Fruit fly (Drosophila melanogaster): ENCODE measurements around the gene CG13895.

CG13895 gene

dm6 chr3L:725527-726191, 17.7 kb upstream of the CG13895 start (continued):
- peak; percentile 27 for TF ChIP-seq Jarid2 (GFP tag; optimal IDR thresholded peaks at IDR 0.05)
- no peak for TF ChIP-seq CG16813 (GFP tag; IDR thresholded peaks at IDR 0.05; ENCODE audit: partially characterized antibody)
- peak; percentile 59 for TF ChIP-seq Neu2 (GFP tag; optimal IDR thresholded peaks at IDR 0.05; ENCODE audit: borderline replicate concordance)
- peak; percentile 87 for TF ChIP-seq NC2β (GFP tag; optimal IDR thresholded peaks at IDR 0.05)
- TF ChIP-seq sr (GFP tag; IDR thresholded peaks at IDR 0.05) = no peak
- TF ChIP-seq da (GFP tag; optimal IDR thresholded peaks at IDR 0.05) = peak; percentile 68
- peak; percentile 72 for TF ChIP-seq en (GFP tag; optimal IDR thresholded peaks at IDR 0.05)
- TF ChIP-seq lola (GFP tag; optimal IDR thresholded peaks at IDR 0.05) = peak in 1 of 3 experiments; percentile 96
- TF ChIP-seq CG7839 (tag; optimal IDR thresholded peaks at IDR 0.05) = peak; percentile 78
- peak; percentile 78 for TF ChIP-seq CG18764 (GFP tag; optimal IDR thresholded peaks at IDR 0.05)
- TF ChIP-seq CG8359 (GFP tag; optimal IDR thresholded peaks at IDR 0.05; ENCODE audit: borderline replicate concordance) = peak; percentile 69
- TF ChIP-seq hbn (GFP tag; IDR thresholded peaks at IDR 0.05; ENCODE audit: partially characterized antibody) = no peak
- peak; percentile 89 for TF ChIP-seq pnt (GFP tag; optimal IDR thresholded peaks at IDR 0.05)
- TF ChIP-seq esg (GFP tag; conservative IDR thresholded peaks at IDR 0.05) = peak; percentile 60
- TF ChIP-seq CG7556 (GFP tag; optimal IDR thresholded peaks at IDR 0.05) = peak; percentile 76
- TF ChIP-seq Optix (GFP tag; IDR thresholded peaks at IDR 0.05) = peak; percentile 83
- TF ChIP-seq pan (optimal IDR thresholded peaks at IDR 0.05) = no peak
- TF ChIP-seq pan (GFP tag; optimal IDR thresholded peaks at IDR 0.05 in 1 of 2, IDR thresholded peaks at IDR 0.05 in 1 of 2) = peak in 1 of 2 experiments; percentile 41
- TF ChIP-seq Bteb2 (GFP tag; optimal IDR thresholded peaks at IDR 0.05) = no peak
- TF ChIP-seq knrl (GFP tag; IDR thresholded peaks at IDR 0.05; ENCODE audit: partially characterized antibody) = no peak
- peak; percentile 42; the same call in 1 of the 2 replicates for TF ChIP-seq stc (GFP tag; IDR thresholded peaks at IDR 0.05)
- TF ChIP-seq her (GFP tag; optimal IDR thresholded peaks at IDR 0.05) = peak; percentile 63
- TF ChIP-seq Asciz (GFP tag; optimal IDR thresholded peaks at IDR 0.05) = peak; percentile 31
- no peak for TF ChIP-seq hth (optimal IDR thresholded peaks at IDR 0.05)
- TF ChIP-seq Six4 (GFP tag; optimal IDR thresholded peaks at IDR 0.05) = peak; percentile 80
- TF ChIP-seq CG9876 (GFP tag; optimal IDR thresholded peaks at IDR 0.05) = peak; percentile 42
- no peak for TF ChIP-seq CG15514 (GFP tag; optimal IDR thresholded peaks at IDR 0.05)
- TF ChIP-seq Trl (optimal IDR thresholded peaks at IDR 0.05) = no peak
- peak; percentile 83 for TF ChIP-seq Trl (GFP tag; optimal IDR thresholded peaks at IDR 0.05)
- no peak for TF ChIP-seq mld (GFP tag; IDR thresholded peaks at IDR 0.05; ENCODE audit: partially characterized antibody)
- TF ChIP-seq CG15073 (GFP tag; optimal IDR thresholded peaks at IDR 0.05) = no peak
- 0 out of 2 replicates have a peak, but pooled peaks have one; percentile 45 for TF ChIP-seq CG32767 (GFP tag; IDR thresholded peaks at IDR 0.05)
- no peak for TF ChIP-seq Doc3 (GFP tag; IDR thresholded peaks at IDR 0.05; ENCODE audit: partially characterized antibody)
- peak; percentile 86 for TF ChIP-seq az2 (GFP tag; optimal IDR thresholded peaks at IDR 0.05)
- TF ChIP-seq CG14441 (GFP tag; IDR thresholded peaks at IDR 0.05) = no peak
- no peak for TF ChIP-seq Dp (GFP tag; optimal IDR thresholded peaks at IDR 0.05)
- TF ChIP-seq dm (GFP tag; optimal IDR thresholded peaks at IDR 0.05) = peak; percentile 60
- peak; percentile 0 for TF ChIP-seq CG5180 (GFP tag; optimal IDR thresholded peaks at IDR 0.05)
- peak; percentile 90 for TF ChIP-seq Mes4 (GFP tag; optimal IDR thresholded peaks at IDR 0.05)
- TF ChIP-seq Dek (tag; optimal IDR thresholded peaks at IDR 0.05) = no peak
- peak; percentile 50 for TF ChIP-seq CG1792 (GFP tag; optimal IDR thresholded peaks at IDR 0.05)
- peak; percentile 43 for TF ChIP-seq Bdp1 (GFP tag; optimal IDR thresholded peaks at IDR 0.05)
- peak; percentile 81 for TF ChIP-seq kni (GFP tag; optimal IDR thresholded peaks at IDR 0.05)
- no peak for TF ChIP-seq Lpt (GFP tag; optimal IDR thresholded peaks at IDR 0.05)
- TF ChIP-seq CG15696 (tag; optimal IDR thresholded peaks at IDR 0.05) = peak; percentile 94
- no peak for TF ChIP-seq cg (GFP tag; optimal IDR thresholded peaks at IDR 0.05)
- 0 out of 2 replicates have a peak, but pooled peaks have one; percentile 8 for TF ChIP-seq Drgx (GFP tag; IDR thresholded peaks at IDR 0.05)
- no peak for TF ChIP-seq prd (optimal IDR thresholded peaks at IDR 0.05)
- TF ChIP-seq prd (GFP tag; IDR thresholded peaks at IDR 0.05) = peak; percentile 94
- TF ChIP-seq dmrt99B (tag; optimal IDR thresholded peaks at IDR 0.05) = peak; percentile 59

Data from whole organism, embryonic.